Worm (Caenorhabditis elegans) whole organism, L4 larva: Measurements from ENCODE around the gene fut-3.

Experiments
- F10B5.3 ChIP-seq: sonication (generic microtip); optimal IDR thresholded peaks from 2 replicates; lab custom pipeline; 2016; ENCODE audit warnings: mild to moderate bottlenecking, missing genetic modification characterization, missing compliant biosample characterization
- F44E2.7 ChIP-seq: fragments of 200-800 bp; sonication (Bioruptor generic); IDR thresholded peaks from 2 replicates; pipeline ENCODE4 v2.1.2; 2022; ENCODE audit warnings: missing genetic modification characterization, missing compliant biosample characterization
- T26A8.4 ChIP-seq: fragments of 200-800 bp; sonication (Bioruptor generic); IDR thresholded peaks from 2 replicates; pipeline ENCODE4 v1.3.6; 2022; ENCODE audit warnings: missing genetic modification characterization, missing compliant biosample characterization
- Y48G9A.11 ChIP-seq: fragments of 200-800 bp; sonication (Bioruptor generic); IDR thresholded peaks from 2 replicates; pipeline ENCODE4 v1.3.6; 2022; ENCODE audit warnings: missing genetic modification reagents, missing genetic modification characterization, missing compliant biosample characterization
- Y5F2A.4 ChIP-seq: fragments of 200-800 bp; sonication (Bioruptor generic); optimal IDR thresholded peaks from 2 replicates; lab custom pipeline; 2018; ENCODE audit warnings: mild to moderate bottlenecking, missing genetic modification characterization, missing compliant biosample characterization
- ZK546.5 ChIP-seq, 2 experiments: sonication (generic microtip); optimal IDR thresholded peaks; 2 replicates each; lab custom pipeline; 2017; ENCODE audit warnings: missing biosample characterization in 2 of 2, missing genetic modification characterization in 2 of 2
- ama-1 ChIP-seq: fragments of 150-350 bp; optimal IDR thresholded peaks from 2 replicates; lab custom pipeline; 2014; ENCODE audit warnings: inconsistent platforms, mixed read lengths
- ceh-44 ChIP-seq: fragments of 200-800 bp; sonication (Bioruptor generic); IDR thresholded peaks from 2 replicates; pipeline ENCODE4 v1.3.6; 2022; ENCODE audit warnings: missing genetic modification reagents, missing genetic modification characterization, missing compliant biosample characterization
- ces-1 ChIP-seq: fragments of 150-350 bp; sonication (generic microtip); optimal IDR thresholded peaks from 4 replicates; lab custom pipeline; 2014; ENCODE audit warnings: missing biosample characterization, missing genetic modification reagents, missing genetic modification characterization
- daf-16 ChIP-seq, 3 experiments: sonication (generic microtip); optimal IDR thresholded peaks; 2 replicates each; lab custom pipeline; 2016 to 2017; ENCODE audit warnings: missing genetic modification characterization in 3 of 3, missing genetic modification reagents in 3 of 3, mild to moderate bottlenecking in 2 of 3, missing compliant biosample characterization in 2 of 3, missing biosample characterization in 1 of 3, moderate library complexity in 1 of 3
- daf-8 ChIP-seq: fragments of 200-800 bp; sonication (Bioruptor generic); IDR thresholded peaks from 2 replicates; pipeline ENCODE4 v1.3.6; 2022; ENCODE audit warnings: missing genetic modification characterization, missing compliant biosample characterization
- dmd-6 ChIP-seq: fragments of 200-800 bp; sonication (Bioruptor generic); IDR thresholded peaks from 2 replicates; pipeline ENCODE4 v1.3.6; 2022; ENCODE audit warnings: missing genetic modification reagents, missing genetic modification characterization, missing compliant biosample characterization
- dmd-8 ChIP-seq: fragments of 200-800 bp; sonication (Bioruptor generic); IDR thresholded peaks from 2 replicates; pipeline ENCODE4 v1.3.6; 2022; ENCODE audit warnings: missing genetic modification characterization, missing compliant biosample characterization
- dpl-1 ChIP-seq: fragments of 150-350 bp; optimal IDR thresholded peaks from 2 replicates; lab custom pipeline; 2014; ENCODE audit warnings: missing biosample characterization, missing genetic modification reagents, missing genetic modification characterization
- duxl-1 ChIP-seq: sonication (generic microtip); optimal IDR thresholded peaks from 2 replicates; lab custom pipeline; 2016; ENCODE audit warnings: mild to moderate bottlenecking, missing genetic modification characterization, moderate library complexity, missing compliant biosample characterization; ENCODE audit not compliant: poor library complexity
- dve-1 ChIP-seq: sonication (generic microtip); optimal IDR thresholded peaks from 2 replicates; lab custom pipeline; 2017; ENCODE audit warnings: antibody characterized with exemption, mild to moderate bottlenecking, missing genetic modification characterization, missing compliant biosample characterization; ENCODE audit not compliant: insufficient read depth
- egl-27 ChIP-seq: sonication (generic microtip); optimal IDR thresholded peaks from 3 replicates; lab custom pipeline; 2017; ENCODE audit warnings: missing biosample characterization, missing genetic modification reagents, missing genetic modification characterization
- egl-43 ChIP-seq: fragments of 200-800 bp; sonication (Bioruptor generic); IDR thresholded peaks from 2 replicates; pipeline ENCODE4 v1.3.6; 2022; ENCODE audit warnings: missing genetic modification reagents, missing genetic modification characterization, missing compliant biosample characterization
- hlh-11 ChIP-seq: fragments of 200-800 bp; sonication (Bioruptor generic); optimal IDR thresholded peaks from 2 replicates; lab custom pipeline; 2018; ENCODE audit warnings: mild to moderate bottlenecking, missing genetic modification characterization, missing compliant biosample characterization
- lin-1 ChIP-seq: fragments of 200-800 bp; sonication (Bioruptor generic); IDR thresholded peaks from 2 replicates; pipeline ENCODE4 v1.3.6; 2022; ENCODE audit warnings: missing genetic modification reagents, missing genetic modification characterization, missing compliant biosample characterization
- lin-13 ChIP-seq: fragments of 150-350 bp; optimal IDR thresholded peaks from 2 replicates; lab custom pipeline; 2014; ENCODE audit warnings: missing biosample characterization, missing genetic modification reagents, missing genetic modification characterization
- lin-38 ChIP-seq: fragments of 200-800 bp; sonication (Bioruptor generic); IDR thresholded peaks from 2 replicates; pipeline ENCODE4 v1.3.6; 2022; ENCODE audit warnings: missing genetic modification reagents, missing genetic modification characterization, missing compliant biosample characterization
- lir-3 ChIP-seq: sonication (generic microtip); optimal IDR thresholded peaks from 2 replicates; lab custom pipeline; 2016; ENCODE audit warnings: mild to moderate bottlenecking, missing genetic modification characterization, missing compliant biosample characterization
- mdl-1 ChIP-seq, 2 experiments: fragments of 150-350 bp in 1 of 2; sonication (generic microtip) in 1 of 2; optimal IDR thresholded peaks; 2 replicates each; lab custom pipeline; 2014 to 2017; ENCODE audit warnings: missing biosample characterization in 2 of 2, missing genetic modification characterization in 2 of 2
- mep-1 ChIP-seq: fragments of 150-350 bp; sonication (generic microtip); optimal IDR thresholded peaks from 3 replicates; lab custom pipeline; 2014; ENCODE audit warnings: missing biosample characterization, missing genetic modification characterization
- mes-2 ChIP-seq: sonication (generic microtip); optimal IDR thresholded peaks from 2 replicates; lab custom pipeline; 2016; ENCODE audit warnings: missing genotype, mild to moderate bottlenecking, missing genetic modification characterization, missing compliant biosample characterization; ENCODE audit not compliant: poor library complexity, severe bottlenecking
- mxl-2 ChIP-seq: fragments of 200-800 bp; sonication (Bioruptor generic); conservative IDR thresholded peaks from 2 replicates; pipeline ENCODE4 v1.3.6; 2022; ENCODE audit warnings: missing genetic modification reagents, missing genetic modification characterization, missing compliant biosample characterization
- mxl-3 ChIP-seq: fragments of 200-800 bp; sonication (Bioruptor generic); optimal IDR thresholded peaks from 2 replicates; lab custom pipeline; 2018; ENCODE audit warnings: mild to moderate bottlenecking, missing genetic modification characterization, missing compliant biosample characterization
- nhr-111 ChIP-seq: fragments of 200-800 bp; sonication (Bioruptor generic); optimal IDR thresholded peaks from 2 replicates; lab custom pipeline; 2018; ENCODE audit warnings: mild to moderate bottlenecking, missing genetic modification characterization, missing compliant biosample characterization
- nhr-28 ChIP-seq: fragments of 150-350 bp; optimal IDR thresholded peaks from 2 replicates; lab custom pipeline; 2014; ENCODE audit warnings: missing biosample characterization, missing genetic modification characterization
- nhr-6 ChIP-seq: fragments of 150-350 bp; optimal IDR thresholded peaks from 2 replicates; lab custom pipeline; 2014; ENCODE audit warnings: missing biosample characterization, missing genetic modification characterization
- nhr-76 ChIP-seq: fragments of 150-350 bp; optimal IDR thresholded peaks from 2 replicates; lab custom pipeline; 2014; ENCODE audit warnings: missing biosample characterization, missing genetic modification characterization
- php-3 ChIP-seq: fragments of 200-800 bp; sonication (Bioruptor generic); IDR thresholded peaks from 2 replicates; pipeline ENCODE4 v1.3.6; 2022; ENCODE audit warnings: missing genetic modification reagents, missing genetic modification characterization, missing compliant biosample characterization
- pqm-1 ChIP-seq: sonication (generic microtip); optimal IDR thresholded peaks from 2 replicates; lab custom pipeline; 2017; ENCODE audit warnings: missing biosample characterization, missing genetic modification characterization
- rbr-2 ChIP-seq: sonication (generic microtip); optimal IDR thresholded peaks from 2 replicates; lab custom pipeline; 2016; ENCODE audit warnings: missing genotype, missing genetic modification characterization, missing compliant biosample characterization
- saeg-2 ChIP-seq: fragments of 200-800 bp; sonication (Bioruptor generic); IDR thresholded peaks from 2 replicates; pipeline ENCODE4 v1.3.6; 2022; ENCODE audit warnings: missing genetic modification reagents, missing genetic modification characterization, missing compliant biosample characterization
- snpc-4 ChIP-seq: fragments of 150-350 bp; optimal IDR thresholded peaks from 2 replicates; lab custom pipeline; 2014; ENCODE audit warnings: missing biosample characterization, missing genetic modification characterization
- spr-3 ChIP-seq: fragments of 200-800 bp; sonication (Bioruptor generic); optimal IDR thresholded peaks from 2 replicates; lab custom pipeline; 2018; ENCODE audit warnings: mild to moderate bottlenecking, missing genetic modification characterization, missing compliant biosample characterization
- tra-1 ChIP-seq: fragments of 200-800 bp; sonication (Bioruptor generic); IDR thresholded peaks from 2 replicates; pipeline ENCODE4 v1.3.6; 2022; ENCODE audit warnings: missing genetic modification reagents, missing genetic modification characterization, missing compliant biosample characterization
- unc-62 ChIP-seq, 3 experiments: fragments of 150-350 bp in 1 of 3; sonication (generic microtip); optimal IDR thresholded peaks in 2 of 3; peaks in 1 of 3; 1 replicate in 1 of 3; 2 replicates in 2 of 3; lab custom pipeline; 2014 to 2017; ENCODE audit warnings: missing biosample characterization in 3 of 3, missing genetic modification characterization in 3 of 3, missing genetic modification reagents in 3 of 3, missing genotype in 1 of 3
- vab-7 ChIP-seq: fragments of 200-800 bp; sonication (Bioruptor generic); IDR thresholded peaks from 2 replicates; pipeline ENCODE4 v1.3.6; 2022; ENCODE audit warnings: missing genetic modification reagents, missing genetic modification characterization, missing compliant biosample characterization

fut-3 gene

ce11 chrII:5701485-5701884, 41.9 kb upstream of the fut-3 start (continued):
- TF ChIP-seq ces-1 (GFP tag; lab: Kevin White, UChicago) (no peak), F44E2.7 (no peak), spr-3 (GFP tag; lab: Kevin White, UChicago) (peak; percentile 30), snpc-4 (tag; lab: Kevin White, UChicago) (peak; percentile 94), duxl-1 (peak; percentile 76), nhr-76 (tag; lab: Kevin White, UChicago) (no peak), ama-1 (lab: Kevin White, UChicago) (peak; percentile 95), mxl-3 (GFP tag; lab: Kevin White, UChicago) (no peak), mdl-1 (tag; optimal IDR thresholded peaks at IDR 0.05; lab: Kevin White, UChicago) (peak; percentile 59 to 75), unc-62 (GFP tag; optimal IDR thresholded peaks at IDR 0.05 in 1 of 2; lab: Kevin White, UChicago) (peak in 1 of 2 experiments; percentile 59), unc-62 (tag; optimal IDR thresholded peaks at IDR 0.05; lab: Kevin White, UChicago) (no peak), lir-3 (tag; lab: Kevin White, UChicago) (no peak), lin-13 (no peak), mes-2 (tag; lab: Kevin White, UChicago) (peak; percentile 77), nhr-28 (tag; lab: Kevin White, UChicago) (peak; percentile 11), nhr-6 (tag; lab: Kevin White, UChicago) (peak; percentile 46), Y48G9A.11 (GFP tag; lab: Robert Waterston, UW) (0 out of 2 replicates have a peak, but pooled peaks have one; percentile 39), egl-43 (GFP tag; lab: Robert Waterston, UW) (no peak), mep-1 (tag; lab: Kevin White, UChicago) (peak; percentile 56), rbr-2 (peak; percentile 59), ceh-44 (GFP tag; lab: Robert Waterston, UW) (peak; percentile 93), hlh-11 (tag; lab: Kevin White, UChicago) (peak; percentile 64), dpl-1 (GFP tag; lab: Kevin White, UChicago) (peak; percentile 31), T26A8.4 (GFP tag; lab: Robert Waterston, UW) (peak; percentile 78), daf-8 (no peak), vab-7 (no peak), ZK546.5 (tag; optimal IDR thresholded peaks at IDR 0.05; lab: Kevin White, UChicago) (no peak), F10B5.3 (tag; lab: Kevin White, UChicago) (no peak), lin-1 (GFP tag; lab: Robert Waterston, UW) (0 out of 2 replicates have a peak, but pooled peaks have one; percentile 16), nhr-111 (peak; percentile 39), daf-16 (GFP tag; optimal IDR thresholded peaks at IDR 0.05; lab: Kevin White, UChicago) (no peak), daf-16 (tag; optimal IDR thresholded peaks at IDR 0.05; lab: Kevin White, UChicago) (peak; percentile 60), egl-27 (tag; lab: Kevin White, UChicago) (no peak), dve-1 (tag; lab: Kevin White, UChicago) (peak; percentile 87), Y5F2A.4 (GFP tag; lab: Kevin White, UChicago) (no peak), dmd-8 (GFP tag; lab: Robert Waterston, UW) (no peak), saeg-2 (GFP tag; lab: Robert Waterston, UW) (no peak), mxl-2 (GFP tag; lab: Robert Waterston, UW) (no peak), lin-38 (GFP tag; lab: Robert Waterston, UW) (peak; percentile 57), dmd-6 (GFP tag; lab: Robert Waterston, UW) (peak; percentile 43), php-3 (GFP tag; lab: Robert Waterston, UW) (peak; percentile 45; the same call in 1 of the 2 replicates), pqm-1 (tag; lab: Kevin White, UChicago) (no peak), tra-1 (GFP tag; lab: Robert Waterston, UW) (no peak)
